Fruit fly (Drosophila melanogaster) S2 (cell line): ENCODE results near the gene Sap30.

ENCODE experiments used
- CG8478 ChIP-seq: fragments of >200 bp; optimal IDR thresholded peaks from 2 replicates; lab custom pipeline; 2018
- CTCF ChIP-seq, 2 experiments: fragments of >200 bp; optimal IDR thresholded peaks; 2 replicates each; lab custom pipeline; 2018

DNA sequence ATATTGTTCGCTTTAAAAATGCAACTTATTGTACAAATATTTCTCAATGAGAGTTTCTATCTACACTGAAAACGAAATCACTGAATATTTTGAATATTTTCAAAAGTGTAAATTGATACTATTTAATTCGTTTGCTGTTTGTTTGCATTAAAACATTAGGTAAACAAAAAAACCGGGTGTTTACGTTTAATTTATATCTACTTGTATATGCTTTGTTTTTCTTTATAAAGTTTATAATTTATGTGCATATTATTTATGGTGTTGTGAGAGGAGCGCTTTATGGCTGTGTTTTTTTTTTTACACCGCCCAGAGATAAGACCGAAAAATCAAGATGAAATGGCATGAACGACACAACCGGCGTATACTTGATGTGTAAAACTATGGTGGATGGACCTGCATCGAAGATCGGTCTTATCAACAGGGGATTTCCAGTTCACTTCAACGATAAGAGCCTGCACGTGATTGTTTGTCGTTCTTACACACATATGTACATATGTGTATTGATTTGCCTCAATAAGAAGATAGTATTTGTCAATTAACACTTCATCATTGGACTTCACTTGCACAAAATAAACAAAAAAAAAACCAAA lies 42.5 kb downstream of the Sap30 start:
- TF ChIP-seq CG8478 (lab: Kevin White, UChicago) (no peak), CTCF (optimal IDR thresholded peaks at IDR 0.05; lab: Kevin White, UChicago) (no peak)
